ENCODE assay signal across 1 fruit fly cellular context in the genomic region with DNA sequence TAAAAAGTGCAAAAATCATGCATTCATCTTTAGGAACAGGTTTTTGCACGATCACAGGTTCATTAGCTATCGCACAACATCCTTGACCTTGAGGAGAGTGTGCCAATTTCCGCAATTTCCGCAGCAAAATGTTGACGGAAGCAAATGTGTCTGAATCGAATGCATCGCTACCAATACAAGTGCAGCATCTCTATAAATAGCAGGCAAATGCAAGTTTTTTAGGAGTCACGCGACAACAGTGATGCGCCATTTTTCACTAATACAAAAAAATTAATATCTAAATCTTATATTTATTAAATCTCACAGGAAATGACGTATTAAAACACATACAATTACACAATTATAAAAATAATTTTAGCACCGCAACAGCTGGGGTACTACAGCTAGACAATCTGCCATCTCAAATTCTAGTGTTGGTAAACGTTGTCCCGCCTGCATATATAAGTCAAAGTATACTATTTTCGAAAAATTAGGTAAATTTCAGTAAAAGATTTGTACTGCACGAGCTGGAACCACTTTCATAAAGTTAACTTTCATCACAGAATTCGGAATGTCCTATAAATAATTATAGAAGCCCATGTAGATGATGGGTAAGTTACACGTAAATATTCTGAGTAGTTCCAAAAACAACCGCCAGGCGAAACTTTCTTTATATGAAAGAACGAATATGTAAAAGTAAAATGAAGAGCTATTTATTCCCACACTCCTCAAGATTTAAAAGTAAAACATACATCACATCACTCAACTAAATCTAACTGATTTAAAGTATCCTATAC.
TF ChIP-seq lines count a peak whose summit lies in the region.

A gene (minus strand): TSS at position 400 of the 776 bp plus-strand sequence.

TF ChIP-seq in whole organism, embryonic, 481 proteins besides CTCF, POLR2A, EP300 and RAD21 (continued from another document and continues in another):
- peak; percentile 62; the same call in 1 of the 2 replicates for TF ChIP-seq CG42726 (GFP tag; IDR thresholded peaks at IDR 0.05; lab: Robert Waterston, UW; ENCODE audit: partially characterized antibody)
- peak; percentile 24 for TF ChIP-seq pros (GFP tag; optimal IDR thresholded peaks at IDR 0.05; lab: Kevin White, UChicago)
- peak; percentile 92 for TF ChIP-seq mam (GFP tag; optimal IDR thresholded peaks at IDR 0.05; lab: Kevin White, UChicago)
- TF ChIP-seq YL-1 (GFP tag; optimal IDR thresholded peaks at IDR 0.05; lab: Kevin White, UChicago): peak; percentile 97
- peak; percentile 85 for TF ChIP-seq CG30020 (tag; optimal IDR thresholded peaks at IDR 0.05; lab: Kevin White, UChicago)
- TF ChIP-seq eyg (GFP tag; optimal IDR thresholded peaks at IDR 0.05; lab: Kevin White, UChicago): peak; percentile 76
- peak; percentile 98 for TF ChIP-seq tin (GFP tag; optimal IDR thresholded peaks at IDR 0.05; lab: Kevin White, UChicago)
- TF ChIP-seq chm (GFP tag; IDR thresholded peaks at IDR 0.05; lab: Robert Waterston, UW): peak; percentile 98
- no peak for TF ChIP-seq yki (optimal IDR thresholded peaks at IDR 0.05; lab: Kevin White, UChicago)
- peak; percentile 49 for TF ChIP-seq Scr (GFP tag; IDR thresholded peaks at IDR 0.05; lab: Robert Waterston, UW; ENCODE audit: partially characterized antibody)
- TF ChIP-seq Dll (GFP tag; IDR thresholded peaks at IDR 0.05; lab: Robert Waterston, UW; ENCODE audit: partially characterized antibody): peak; percentile 35; the same call in 1 of the 4 replicates
- TF ChIP-seq MBD-R2 (GFP tag; IDR thresholded peaks at IDR 0.05; lab: Robert Waterston, UW): peak; percentile 90
- TF ChIP-seq al (GFP tag; IDR thresholded peaks at IDR 0.05; lab: Robert Waterston, UW): peak; percentile 95
- peak; percentile 97 for TF ChIP-seq CG14710 (tag; optimal IDR thresholded peaks at IDR 0.05; lab: Kevin White, UChicago)
- TF ChIP-seq ro (GFP tag; IDR thresholded peaks at IDR 0.05; lab: Robert Waterston, UW): peak; percentile 95
- TF ChIP-seq caup (GFP tag; optimal IDR thresholded peaks at IDR 0.05; lab: Kevin White, UChicago; ENCODE audit: severe bottlenecking): peak; percentile 95
- TF ChIP-seq CG8359 (GFP tag; optimal IDR thresholded peaks at IDR 0.05; lab: Kevin White, UChicago; ENCODE audit: borderline replicate concordance): peak; percentile 87
- TF ChIP-seq knrl (GFP tag; IDR thresholded peaks at IDR 0.05; lab: Robert Waterston, UW; ENCODE audit: partially characterized antibody): peak; percentile 62
- peak; percentile 96 for TF ChIP-seq CG32532 (GFP tag; IDR thresholded peaks at IDR 0.05; lab: Robert Waterston, UW)
- TF ChIP-seq cg (GFP tag; optimal IDR thresholded peaks at IDR 0.05; lab: Kevin White, UChicago): peak; percentile 94
- peak; percentile 97 for TF ChIP-seq Max (GFP tag; optimal IDR thresholded peaks at IDR 0.05; lab: Kevin White, UChicago)
- TF ChIP-seq CG16779 (GFP tag; IDR thresholded peaks at IDR 0.05; lab: Robert Waterston, UW): peak; percentile 89
- TF ChIP-seq CG6654 (GFP tag; optimal IDR thresholded peaks at IDR 0.05; lab: Kevin White, UChicago): peak; percentile 82
- peak; percentile 97 for TF ChIP-seq Sry-β (GFP tag; optimal IDR thresholded peaks at IDR 0.05; lab: Kevin White, UChicago)
- peak; percentile 91 for TF ChIP-seq fd102C (GFP tag; optimal IDR thresholded peaks at IDR 0.05; lab: Kevin White, UChicago)
- TF ChIP-seq Hmr (GFP tag; optimal IDR thresholded peaks at IDR 0.05; lab: Kevin White, UChicago): peak; percentile 97
- peak; percentile 93 for TF ChIP-seq psq (GFP tag; optimal IDR thresholded peaks at IDR 0.05; lab: Kevin White, UChicago)
- TF ChIP-seq CG34224 (GFP tag; IDR thresholded peaks at IDR 0.05; lab: Robert Waterston, UW; ENCODE audit: partially characterized antibody): peak; percentile 51
- no peak for TF ChIP-seq br (optimal IDR thresholded peaks at IDR 0.05; lab: Kevin White, UChicago)
- TF ChIP-seq Poxn (GFP tag; IDR thresholded peaks at IDR 0.05; lab: Robert Waterston, UW): peak; percentile 91
- no peak for TF ChIP-seq Hr39 (optimal IDR thresholded peaks at IDR 0.05; lab: Kevin White, UChicago)
- TF ChIP-seq zen (tag; optimal IDR thresholded peaks at IDR 0.05; lab: Kevin White, UChicago): peak; percentile 95
- peak; percentile 61 for TF ChIP-seq pb (GFP tag; optimal IDR thresholded peaks at IDR 0.05; lab: Kevin White, UChicago)
- TF ChIP-seq CG1603 (tag; optimal IDR thresholded peaks at IDR 0.05; lab: Kevin White, UChicago): peak; percentile 83
- TF ChIP-seq CG31441 (GFP tag; IDR thresholded peaks at IDR 0.05; lab: Robert Waterston, UW): peak; percentile 99
- TF ChIP-seq wdn (GFP tag; IDR thresholded peaks at IDR 0.05; lab: Robert Waterston, UW): peak; percentile 92
- peak; percentile 95 for TF ChIP-seq sim (GFP tag; IDR thresholded peaks at IDR 0.05; lab: Robert Waterston, UW)
- TF ChIP-seq H2.0 (GFP tag; IDR thresholded peaks at IDR 0.05; lab: Robert Waterston, UW): peak; percentile 98
- peak; percentile 91 for TF ChIP-seq CG31224 (GFP tag; IDR thresholded peaks at IDR 0.05; lab: Robert Waterston, UW)
- peak; percentile 97 for TF ChIP-seq CG3407 (GFP tag; optimal IDR thresholded peaks at IDR 0.05; lab: Kevin White, UChicago)
- TF ChIP-seq H15 (GFP tag; IDR thresholded peaks at IDR 0.05; lab: Robert Waterston, UW): peak; percentile 99
- TF ChIP-seq Trl (optimal IDR thresholded peaks at IDR 0.05; lab: Kevin White, UChicago): peak in 1 of 2 experiments; percentile 85
- peak; percentile 91 for TF ChIP-seq Trl (GFP tag; optimal IDR thresholded peaks at IDR 0.05; lab: Kevin White, UChicago)
- peak; percentile 86 for TF ChIP-seq CG17186 (GFP tag; optimal IDR thresholded peaks at IDR 0.05; lab: Kevin White, UChicago)
- TF ChIP-seq Deaf1 (tag; optimal IDR thresholded peaks at IDR 0.05; lab: Kevin White, UChicago): peak; percentile 73
- TF ChIP-seq Stat92E (GFP tag; optimal IDR thresholded peaks at IDR 0.05; lab: Kevin White, UChicago): peak in 1 of 3 experiments; percentile 36
- peak; percentile 44 for TF ChIP-seq bbx (GFP tag; IDR thresholded peaks at IDR 0.05; lab: Robert Waterston, UW; ENCODE audit: partially characterized antibody)
- TF ChIP-seq pnt (GFP tag; optimal IDR thresholded peaks at IDR 0.05; lab: Kevin White, UChicago): peak; percentile 92
- TF ChIP-seq TFAM (GFP tag; optimal IDR thresholded peaks at IDR 0.05; lab: Kevin White, UChicago): peak; percentile 79
- peak; percentile 82 for TF ChIP-seq ERR (GFP tag; optimal IDR thresholded peaks at IDR 0.05; lab: Kevin White, UChicago)
- TF ChIP-seq Myb (GFP tag; optimal IDR thresholded peaks at IDR 0.05; lab: Kevin White, UChicago): peak; percentile 67
- TF ChIP-seq Opbp (GFP tag; IDR thresholded peaks at IDR 0.05; lab: Robert Waterston, UW; ENCODE audit: partially characterized antibody): no peak
- peak; percentile 92 for TF ChIP-seq CG9215 (GFP tag; IDR thresholded peaks at IDR 0.05; lab: Robert Waterston, UW)
- peak; percentile 97 for TF ChIP-seq CG4404 (GFP tag; IDR thresholded peaks at IDR 0.05; lab: Robert Waterston, UW)
- TF ChIP-seq CG17328 (GFP tag; IDR thresholded peaks at IDR 0.05; lab: Robert Waterston, UW): peak; percentile 98
- TF ChIP-seq CG17385 (GFP tag; optimal IDR thresholded peaks at IDR 0.05; lab: Kevin White, UChicago): peak; percentile 94
- peak; percentile 97 for TF ChIP-seq Oli (tag; optimal IDR thresholded peaks at IDR 0.05; lab: Kevin White, UChicago)
- peak; percentile 88 for TF ChIP-seq kah (GFP tag; optimal IDR thresholded peaks at IDR 0.05; lab: Kevin White, UChicago)
- TF ChIP-seq NC2α (GFP tag; optimal IDR thresholded peaks at IDR 0.05; lab: Kevin White, UChicago): peak; percentile 81
- peak; percentile 90 for TF ChIP-seq slp2 (GFP tag; optimal IDR thresholded peaks at IDR 0.05; lab: Kevin White, UChicago)
- peak; percentile 72 for TF ChIP-seq CG7928 (GFP tag; optimal IDR thresholded peaks at IDR 0.05; lab: Kevin White, UChicago)
- peak; percentile 90 for TF ChIP-seq CG15514 (GFP tag; optimal IDR thresholded peaks at IDR 0.05; lab: Kevin White, UChicago)
- TF ChIP-seq gsb (GFP tag; IDR thresholded peaks at IDR 0.05; lab: Robert Waterston, UW): peak; percentile 94
- TF ChIP-seq eve (GFP tag; optimal IDR thresholded peaks at IDR 0.05; lab: Kevin White, UChicago): no peak
- peak; percentile 97 for TF ChIP-seq CG18262 (tag; optimal IDR thresholded peaks at IDR 0.05; lab: Kevin White, UChicago)
- peak; percentile 95 for TF ChIP-seq Ada2b (GFP tag; IDR thresholded peaks at IDR 0.05; lab: Robert Waterston, UW)
- TF ChIP-seq Awh (GFP tag; IDR thresholded peaks at IDR 0.05; lab: Robert Waterston, UW): peak; percentile 98
- TF ChIP-seq CG12071 (GFP tag; optimal IDR thresholded peaks at IDR 0.05; lab: Kevin White, UChicago): peak; percentile 87
- TF ChIP-seq dmrt11E (tag; optimal IDR thresholded peaks at IDR 0.05; lab: Kevin White, UChicago): peak; percentile 97
- TF ChIP-seq her (GFP tag; optimal IDR thresholded peaks at IDR 0.05; lab: Kevin White, UChicago): peak; percentile 79
- TF ChIP-seq Dfd (GFP tag; optimal IDR thresholded peaks at IDR 0.05; lab: Kevin White, UChicago): no peak
- peak; percentile 94 for TF ChIP-seq kay (GFP tag; optimal IDR thresholded peaks at IDR 0.05; lab: Kevin White, UChicago)
- peak; percentile 97 for TF ChIP-seq CG8924 (tag; optimal IDR thresholded peaks at IDR 0.05; lab: Kevin White, UChicago)
- TF ChIP-seq Blimp-1 (GFP tag; optimal IDR thresholded peaks at IDR 0.05; lab: Kevin White, UChicago): peak; percentile 95
- peak; percentile 84 for TF ChIP-seq fd64A (GFP tag; optimal IDR thresholded peaks at IDR 0.05; lab: Kevin White, UChicago)
- peak; percentile 55 for TF ChIP-seq pita (GFP tag; optimal IDR thresholded peaks at IDR 0.05; lab: Kevin White, UChicago)
- TF ChIP-seq Dek (tag; optimal IDR thresholded peaks at IDR 0.05; lab: Kevin White, UChicago): peak; percentile 96
- TF ChIP-seq CG7745 (tag; optimal IDR thresholded peaks at IDR 0.05; lab: Kevin White, UChicago): peak; percentile 89
- TF ChIP-seq CG7556 (GFP tag; optimal IDR thresholded peaks at IDR 0.05; lab: Kevin White, UChicago): peak; percentile 97
- TF ChIP-seq CG17802 (tag; optimal IDR thresholded peaks at IDR 0.05; lab: Kevin White, UChicago): peak; percentile 84
- TF ChIP-seq Camta (GFP tag; optimal IDR thresholded peaks at IDR 0.05; lab: Kevin White, UChicago): peak; percentile 90
- TF ChIP-seq amos (GFP tag; IDR thresholded peaks at IDR 0.05; lab: Robert Waterston, UW; ENCODE audit: partially characterized antibody): peak; percentile 64; the same call in 1 of the 2 replicates
- peak; percentile 98 for TF ChIP-seq CG9932 (GFP tag; IDR thresholded peaks at IDR 0.05; lab: Robert Waterston, UW)
- TF ChIP-seq D (optimal IDR thresholded peaks at IDR 0.05; lab: Kevin White, UChicago): no peak
- TF ChIP-seq D (GFP tag; optimal IDR thresholded peaks at IDR 0.05; lab: Kevin White, UChicago): peak; percentile 95
- peak; percentile 97 for TF ChIP-seq CG12942 (GFP tag; optimal IDR thresholded peaks at IDR 0.05; lab: Kevin White, UChicago)
- peak; percentile 94 for TF ChIP-seq CG9817 (tag; optimal IDR thresholded peaks at IDR 0.05; lab: Kevin White, UChicago)
- peak; percentile 96 for TF ChIP-seq CG15601 (tag; optimal IDR thresholded peaks at IDR 0.05; lab: Kevin White, UChicago)
- peak; percentile 90 for TF ChIP-seq CG6854 (GFP tag; optimal IDR thresholded peaks at IDR 0.05; lab: Kevin White, UChicago)
- no peak for TF ChIP-seq cad (GFP tag; optimal IDR thresholded peaks at IDR 0.05; lab: Kevin White, UChicago)
- peak; percentile 91 for TF ChIP-seq jumu (GFP tag; optimal IDR thresholded peaks at IDR 0.05; lab: Kevin White, UChicago)
- TF ChIP-seq CG6175 (GFP tag; IDR thresholded peaks at IDR 0.05; lab: Robert Waterston, UW): peak; percentile 96
- peak; percentile 83 for TF ChIP-seq CG12236 (GFP tag; optimal IDR thresholded peaks at IDR 0.05; lab: Kevin White, UChicago)
- TF ChIP-seq grau (tag; optimal IDR thresholded peaks at IDR 0.05; lab: Kevin White, UChicago): peak; percentile 95
- TF ChIP-seq Drgx (GFP tag; IDR thresholded peaks at IDR 0.05; lab: Robert Waterston, UW): peak; percentile 97
- TF ChIP-seq Spps (tag; optimal IDR thresholded peaks at IDR 0.05; lab: Kevin White, UChicago): peak; percentile 94
- peak; percentile 95 for TF ChIP-seq Sox100B (GFP tag; optimal IDR thresholded peaks at IDR 0.05; lab: Kevin White, UChicago)
- peak; percentile 95 for TF ChIP-seq jing (GFP tag; optimal IDR thresholded peaks at IDR 0.05; lab: Kevin White, UChicago)
- peak; percentile 93 for TF ChIP-seq jigr1 (GFP tag; IDR thresholded peaks at IDR 0.05; lab: Robert Waterston, UW)
- peak; percentile 92 for TF ChIP-seq fu2 (GFP tag; optimal IDR thresholded peaks at IDR 0.05; lab: Kevin White, UChicago)
- peak; percentile 87 for TF ChIP-seq CG4282 (GFP tag; optimal IDR thresholded peaks at IDR 0.05; lab: Kevin White, UChicago)
- TF ChIP-seq Elba2 (GFP tag; optimal IDR thresholded peaks at IDR 0.05; lab: Kevin White, UChicago): peak; percentile 84
- 0 out of 2 replicates have a peak, but pooled peaks have one; percentile 33 for TF ChIP-seq sna (GFP tag; IDR thresholded peaks at IDR 0.05; lab: Robert Waterston, UW; ENCODE audit: partially characterized antibody)
- TF ChIP-seq CG10979 (tag; optimal IDR thresholded peaks at IDR 0.05; lab: Kevin White, UChicago): peak; percentile 95
- peak; percentile 94 for TF ChIP-seq corto (GFP tag; optimal IDR thresholded peaks at IDR 0.05; lab: Kevin White, UChicago)
- TF ChIP-seq CG10274 (GFP tag; optimal IDR thresholded peaks at IDR 0.05; lab: Kevin White, UChicago): peak; percentile 82
- TF ChIP-seq gsb-n (tag; optimal IDR thresholded peaks at IDR 0.05; lab: Kevin White, UChicago): peak; percentile 98
- TF ChIP-seq salm (tag; optimal IDR thresholded peaks at IDR 0.05; lab: Kevin White, UChicago): peak; percentile 94
- peak; percentile 93 for TF ChIP-seq Dip3 (GFP tag; optimal IDR thresholded peaks at IDR 0.05; lab: Kevin White, UChicago)
- TF ChIP-seq phol (tag; optimal IDR thresholded peaks at IDR 0.05; lab: Kevin White, UChicago): peak; percentile 97
- peak; percentile 97 for TF ChIP-seq CG8765 (GFP tag; IDR thresholded peaks at IDR 0.05; lab: Robert Waterston, UW)
- TF ChIP-seq Mes4 (GFP tag; optimal IDR thresholded peaks at IDR 0.05; lab: Kevin White, UChicago): peak; percentile 83
- peak; percentile 84 for TF ChIP-seq repo (GFP tag; optimal IDR thresholded peaks at IDR 0.05; lab: Kevin White, UChicago)
- peak; percentile 95 for TF ChIP-seq CG12155 (GFP tag; optimal IDR thresholded peaks at IDR 0.05; lab: Kevin White, UChicago)
- TF ChIP-seq nau (GFP tag; optimal IDR thresholded peaks at IDR 0.05; lab: Kevin White, UChicago): peak; percentile 93
- TF ChIP-seq run (tag; optimal IDR thresholded peaks at IDR 0.05; lab: Kevin White, UChicago): peak; percentile 94
- peak; percentile 97 for TF ChIP-seq CG13424 (tag; optimal IDR thresholded peaks at IDR 0.05; lab: Kevin White, UChicago)
- TF ChIP-seq Gug (GFP tag; IDR thresholded peaks at IDR 0.05; lab: Robert Waterston, UW): peak; percentile 98
- peak; percentile 98 for TF ChIP-seq sob (GFP tag; IDR thresholded peaks at IDR 0.05; lab: Robert Waterston, UW)
